Worm (Caenorhabditis elegans) whole organism, L4/young adult: ENCODE results near the gene Y72A10A.1.

Source experiments
- dao-5 ChIP-seq: sonication (generic microtip); optimal IDR thresholded peaks from 2 replicates; lab custom pipeline; 2016; ENCODE audit warnings: missing genotype, missing genetic modification characterization, moderate library complexity, missing compliant biosample characterization
- him-1 ChIP-seq: sonication (generic microtip); optimal IDR thresholded peaks from 2 replicates; lab custom pipeline; 2016; ENCODE audit warnings: missing genotype, missing genetic modification reagents, missing genetic modification characterization, missing compliant biosample characterization

ce11 chrX:6162037-6162436, 23.9 kb upstream of the Y72A10A.1 start:
- TF ChIP-seq him-1 (tag; lab: Kevin White, UChicago), result no peak
- TF ChIP-seq dao-5 (tag; lab: Kevin White, UChicago), result no peak
